Worm (Caenorhabditis elegans) whole organism, late embryonic: Measurements from ENCODE around the gene pfd-2.

Experiments
- ama-1 ChIP-seq: fragments of 150-350 bp; optimal IDR thresholded peaks from 2 replicates; lab custom pipeline; 2014
- che-1 ChIP-seq: sonication (generic microtip); optimal IDR thresholded peaks from 2 replicates; lab custom pipeline; 2016; ENCODE audit warnings: mild to moderate bottlenecking, missing genetic modification characterization, missing compliant biosample characterization

DNA sequence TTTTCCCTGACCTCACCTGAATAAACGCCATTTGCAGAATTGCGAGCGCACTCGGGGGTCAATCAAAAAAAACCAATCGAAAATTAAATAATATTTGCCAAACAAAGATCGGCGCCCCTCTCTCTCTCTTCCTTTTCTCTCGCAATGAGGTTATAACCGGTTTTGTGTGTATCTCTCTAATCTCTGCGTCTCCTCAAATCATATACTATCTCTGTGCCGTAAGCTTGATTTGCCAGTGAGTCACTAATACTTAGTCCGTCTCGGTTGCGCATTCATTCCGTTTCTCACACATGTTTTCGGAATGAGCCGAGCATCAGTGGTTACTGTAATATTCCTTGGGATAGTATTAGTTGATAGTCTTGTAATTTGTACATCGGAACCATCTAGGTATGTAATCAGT is 35.6 kb downstream of the pfd-2 start:
- TF ChIP-seq ama-1 (no peak), che-1 (tag; lab: Kevin White, UChicago) (no peak)
